Worm (Caenorhabditis elegans): ENCODE measurements around the gene flp-11.

DNA sequence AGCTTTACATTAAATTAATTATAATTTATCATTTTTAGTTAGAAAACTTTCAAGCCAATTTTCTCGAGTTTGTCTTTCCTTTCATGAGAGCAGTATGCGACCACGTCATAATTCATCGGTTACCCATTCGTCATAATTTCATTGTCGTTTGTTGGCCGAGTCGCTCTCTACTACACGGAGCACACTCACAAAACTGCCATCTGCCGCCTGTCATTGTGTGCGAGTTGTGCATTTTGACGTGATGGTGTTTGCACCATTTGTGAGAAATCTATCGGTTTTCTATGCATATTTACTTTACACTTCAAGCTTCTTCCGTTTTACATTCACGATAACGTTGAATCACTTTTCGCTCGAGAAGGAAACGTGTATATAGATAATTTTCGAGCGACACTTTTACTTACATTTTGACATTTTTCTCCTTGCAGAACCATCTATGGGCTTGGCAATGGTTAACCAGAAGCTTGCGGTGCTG, 28.9 kb upstream of the flp-11 start, which contains the start of gene dhhc-10:
- TF ChIP-seq sem-2 (GFP tag; optimal IDR thresholded peaks at IDR 0.05) (no peak), nhr-76 (tag; optimal IDR thresholded peaks at IDR 0.05) (no peak), elt-3 (tag; optimal IDR thresholded peaks at IDR 0.05) (no peak), nhr-2 (tag; optimal IDR thresholded peaks at IDR 0.05) (peak; percentile 70), unc-62 (GFP tag; optimal IDR thresholded peaks at IDR 0.05) (peak; percentile 71), nhr-28 (tag; optimal IDR thresholded peaks at IDR 0.05) (no peak), nhr-237 (tag; optimal IDR thresholded peaks at IDR 0.05) (no peak), pha-4 (tag; optimal IDR thresholded peaks at IDR 0.05) (peak; percentile 84), snpc-4 (tag; optimal IDR thresholded peaks at IDR 0.05) (no peak), mep-1 (tag; optimal IDR thresholded peaks at IDR 0.05) (peak; percentile 29), bed-3 (GFP tag; optimal IDR thresholded peaks at IDR 0.05) (no peak)

All from whole organism, mixed stage, embryonic.